Worm (Caenorhabditis elegans): ENCODE results near the gene set-6.

- no peak for TF ChIP-seq ceh-39 (tag; optimal IDR thresholded peaks at IDR 0.05)
- no peak for TF ChIP-seq tbx-8 (GFP tag; optimal IDR thresholded peaks at IDR 0.05)
- TF ChIP-seq nhr-237 (tag; optimal IDR thresholded peaks at IDR 0.05), result no peak
- TF ChIP-seq nhr-28 (tag; optimal IDR thresholded peaks at IDR 0.05), result no peak
- TF ChIP-seq snpc-4 (tag; optimal IDR thresholded peaks at IDR 0.05), result no peak
- no peak for TF ChIP-seq lsy-2 (tag; optimal IDR thresholded peaks at IDR 0.05)
- no peak for TF ChIP-seq nhr-12 (tag; optimal IDR thresholded peaks at IDR 0.05)
- no peak for TF ChIP-seq elt-3 (tag; optimal IDR thresholded peaks at IDR 0.05)
Measured at ce11 chrX:11938826-11939225, 35.7 kb downstream of the set-6 start, which contains the start of gene F55G7.5.

All from whole organism, mixed stage, embryonic.